Fruit fly (Drosophila melanogaster) whole organism, embryonic: ENCODE data around the gene ND-24.

Experiments used
- bcd ChIP-seq: fragments of 200-800 bp; sonication (Bioruptor generic); optimal IDR thresholded peaks from 2 replicates; lab custom pipeline; 2017; ENCODE audit warnings: missing biosample characterization, mild to moderate bottlenecking, missing genetic modification characterization
- nom ChIP-seq: fragments of 200-800 bp; sonication (Bioruptor generic); optimal IDR thresholded peaks from 2 replicates; lab custom pipeline; 2017; ENCODE audit warnings: missing biosample characterization, missing genetic modification characterization, mild to moderate bottlenecking, moderate library complexity, missing genetic modification reagents

DNA sequence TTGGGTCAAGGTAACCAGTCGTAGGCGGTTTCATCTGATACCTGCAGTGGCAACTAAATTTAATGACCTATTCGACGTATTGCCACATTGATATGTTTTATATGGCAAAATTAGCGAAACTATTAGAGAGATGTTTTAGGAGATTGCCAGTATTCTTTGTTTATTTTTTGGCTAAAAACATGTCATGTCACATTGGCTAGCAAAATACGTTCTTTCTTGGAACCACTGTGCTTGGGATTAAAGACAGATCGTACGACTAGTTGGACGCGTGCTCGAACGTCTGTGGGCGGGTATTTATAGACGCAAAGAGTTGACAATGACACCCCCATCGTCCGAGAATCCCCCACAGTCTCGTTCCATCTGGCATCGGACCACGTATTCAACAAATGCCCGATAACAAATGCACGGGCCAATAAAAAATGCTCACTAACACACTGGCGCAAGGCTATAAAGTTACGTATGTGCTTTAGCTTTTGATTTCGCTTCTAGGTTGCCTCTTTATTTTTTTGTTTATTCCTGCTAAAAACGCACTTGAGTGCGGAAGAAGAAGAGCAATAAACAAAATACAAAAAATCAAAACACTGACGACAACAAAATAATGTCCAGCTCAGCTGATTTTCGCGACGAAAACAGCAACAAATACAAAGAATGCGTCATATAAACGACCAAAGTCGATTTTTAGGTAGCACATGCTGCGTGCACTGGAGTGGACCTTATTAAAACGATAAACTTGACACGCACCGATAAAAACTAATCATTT, 7.5 kb upstream of the ND-24 start:
- TF ChIP-seq bcd (GFP tag; lab: Kevin White, UChicago) = no peak
- TF ChIP-seq nom (GFP tag; lab: Kevin White, UChicago) = no peak
